Fruit fly (Drosophila melanogaster): ENCODE measurements around the gene CG7560.

CG7560 gene

DNA sequence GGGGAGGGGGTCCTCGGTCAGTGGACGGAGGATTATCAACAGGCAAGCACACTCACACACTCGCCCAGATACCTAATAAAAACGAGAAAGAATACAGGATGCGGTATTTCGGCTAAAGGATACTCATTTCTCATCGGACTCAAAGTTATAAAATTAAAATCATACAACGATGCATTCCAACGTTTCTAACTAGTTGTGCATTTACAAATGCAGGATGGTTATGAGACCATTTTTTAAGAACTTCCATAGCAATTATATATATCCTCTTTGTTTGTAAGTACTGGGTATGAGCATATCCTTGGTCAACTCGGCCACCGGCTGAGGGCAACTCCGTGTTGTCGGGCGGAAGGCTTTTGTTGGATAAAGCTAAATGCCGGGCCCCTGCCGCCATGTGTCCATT, 22.7 kb upstream of the CG7560 start (continued):
- no peak for TF ChIP-seq Dip2 (GFP tag; IDR thresholded peaks at IDR 0.05)
- TF ChIP-seq CTCF (GFP tag; optimal IDR thresholded peaks at IDR 0.05) = no peak
- peak; percentile 8 for TF ChIP-seq PHDP (tag; optimal IDR thresholded peaks at IDR 0.05)
- no peak for TF ChIP-seq CG18262 (tag; optimal IDR thresholded peaks at IDR 0.05)
- TF ChIP-seq Hmr (GFP tag; optimal IDR thresholded peaks at IDR 0.05) = peak; percentile 54
- peak; percentile 19 for TF ChIP-seq CG6854 (GFP tag; optimal IDR thresholded peaks at IDR 0.05)
- TF ChIP-seq zfh2 (GFP tag; optimal IDR thresholded peaks at IDR 0.05) = peak; percentile 9
- TF ChIP-seq CG11695 (GFP tag; IDR thresholded peaks at IDR 0.05) = 0 out of 3 replicates have a peak, but pooled peaks have one; percentile 43
- peak; percentile 31 for TF ChIP-seq bab2 (GFP tag; optimal IDR thresholded peaks at IDR 0.05)
- no peak for TF ChIP-seq Dfd (GFP tag; optimal IDR thresholded peaks at IDR 0.05)
- no peak for TF ChIP-seq CG7357 (GFP tag; IDR thresholded peaks at IDR 0.05)
- no peak for TF ChIP-seq CG5180 (GFP tag; optimal IDR thresholded peaks at IDR 0.05)
- no peak for TF ChIP-seq nerfin-2 (GFP tag; IDR thresholded peaks at IDR 0.05; ENCODE audit: partially characterized antibody)
- TF ChIP-seq hbn (GFP tag; IDR thresholded peaks at IDR 0.05; ENCODE audit: partially characterized antibody) = no peak
- TF ChIP-seq salm (tag; optimal IDR thresholded peaks at IDR 0.05) = no peak
- peak; percentile 61 for TF ChIP-seq slbo (GFP tag; IDR thresholded peaks at IDR 0.05)
- no peak for TF ChIP-seq CG3726 (GFP tag; IDR thresholded peaks at IDR 0.05)
- no peak for TF ChIP-seq CG4282 (GFP tag; optimal IDR thresholded peaks at IDR 0.05)
- TF ChIP-seq sens (GFP tag) = peak; percentile 88
- TF ChIP-seq MTF-1 (GFP tag; optimal IDR thresholded peaks at IDR 0.05; ENCODE audit: borderline replicate concordance) = no peak
- peak; percentile 42 for TF ChIP-seq ind (GFP tag; optimal IDR thresholded peaks at IDR 0.05)
- peak; percentile 9 for TF ChIP-seq D19A (tag; optimal IDR thresholded peaks at IDR 0.05)
- TF ChIP-seq ranshi (GFP tag; IDR thresholded peaks at IDR 0.05) = no peak; the same call in 1 of the 2 replicates
- TF ChIP-seq unc-4 (GFP tag; IDR thresholded peaks at IDR 0.05; ENCODE audit: partially characterized antibody) = no peak
- no peak for TF ChIP-seq CG18476 (GFP tag; optimal IDR thresholded peaks at IDR 0.05)
- no peak for TF ChIP-seq CG10565 (GFP tag; optimal IDR thresholded peaks at IDR 0.05)
- no peak for TF ChIP-seq usp (GFP tag; optimal IDR thresholded peaks at IDR 0.05)
- TF ChIP-seq tgo (GFP tag; IDR thresholded peaks at IDR 0.05) = peak; percentile 58; the same call in 2 of the 3 replicates
- no peak for TF ChIP-seq CG17912 (GFP tag; optimal IDR thresholded peaks at IDR 0.05)
- no peak for TF ChIP-seq Mad (GFP tag; optimal IDR thresholded peaks at IDR 0.05)
- TF ChIP-seq Taf1 (GFP tag; IDR thresholded peaks at IDR 0.05) = no peak; the same call in 1 of the 2 replicates
- TF ChIP-seq CG32767 (GFP tag; IDR thresholded peaks at IDR 0.05) = 0 out of 2 replicates have a peak, but pooled peaks have one; percentile 50
- no peak for TF ChIP-seq gsb-n (tag; optimal IDR thresholded peaks at IDR 0.05)
- peak; percentile 38; the same call in 1 of the 2 replicates for TF ChIP-seq peb (GFP tag; IDR thresholded peaks at IDR 0.05)
- TF ChIP-seq CG5953 (GFP tag; IDR thresholded peaks at IDR 0.05) = no peak
- TF ChIP-seq CoRest (tag; optimal IDR thresholded peaks at IDR 0.05) = peak; percentile 2
- TF ChIP-seq CG30431 (GFP tag; optimal IDR thresholded peaks at IDR 0.05) = no peak
- TF ChIP-seq CG13624 (GFP tag; optimal IDR thresholded peaks at IDR 0.05) = no peak
- TF ChIP-seq D (optimal IDR thresholded peaks at IDR 0.05) = no peak
- no peak for TF ChIP-seq D (GFP tag; optimal IDR thresholded peaks at IDR 0.05)
- TF ChIP-seq sqz (GFP tag; optimal IDR thresholded peaks at IDR 0.05) = no peak
- TF ChIP-seq YL-1 (GFP tag; optimal IDR thresholded peaks at IDR 0.05) = no peak
- no peak for TF ChIP-seq CG8290 (GFP tag; optimal IDR thresholded peaks at IDR 0.05)
- TF ChIP-seq CG8290 (tag; optimal IDR thresholded peaks at IDR 0.05) = peak in 1 of 2 experiments; percentile 30
- no peak for TF ChIP-seq NK7.1 (GFP tag; optimal IDR thresholded peaks at IDR 0.05)
- TF ChIP-seq CG4730 (GFP tag; IDR thresholded peaks at IDR 0.05) = no peak
- TF ChIP-seq ATbp (GFP tag; optimal IDR thresholded peaks at IDR 0.05) = no peak
- TF ChIP-seq ac (GFP tag; optimal IDR thresholded peaks at IDR 0.05) = no peak
- no peak for TF ChIP-seq CG30403 (GFP tag; optimal IDR thresholded peaks at IDR 0.05)
- no peak for TF ChIP-seq al (GFP tag; IDR thresholded peaks at IDR 0.05)
- no peak for TF ChIP-seq CG14667 (GFP tag; IDR thresholded peaks at IDR 0.05)
- TF ChIP-seq HLH3B (GFP tag; IDR thresholded peaks at IDR 0.05) = no peak
- TF ChIP-seq Six4 (GFP tag; optimal IDR thresholded peaks at IDR 0.05) = no peak
- TF ChIP-seq CG12236 (GFP tag; optimal IDR thresholded peaks at IDR 0.05) = no peak
